Worm (Caenorhabditis elegans) whole organism, late embryonic: ENCODE results near the gene F15G9.5.

Source experiments
- T23F11.4 ChIP-seq: fragments of 200-800 bp; sonication (Bioruptor generic); optimal IDR thresholded peaks from 2 replicates; lab custom pipeline; 2018; ENCODE audit warnings: mild to moderate bottlenecking, missing genetic modification characterization, missing compliant biosample characterization
- ceh-18 ChIP-seq: sonication (generic microtip); optimal IDR thresholded peaks from 2 replicates; lab custom pipeline; 2016; ENCODE audit warnings: missing genetic modification characterization, missing compliant biosample characterization
- ceh-24 ChIP-seq: sonication (generic microtip); optimal IDR thresholded peaks from 2 replicates; lab custom pipeline; 2016; ENCODE audit warnings: mild to moderate bottlenecking, missing genetic modification characterization, missing compliant biosample characterization
- elt-2 ChIP-seq: sonication (generic microtip); optimal IDR thresholded peaks from 2 replicates; lab custom pipeline; 2016; ENCODE audit warnings: missing genetic modification reagents, missing genetic modification characterization, missing compliant biosample characterization
- fkh-10 ChIP-seq: fragments of 150-350 bp; optimal IDR thresholded peaks from 2 replicates; lab custom pipeline; 2014; ENCODE audit warnings: missing biosample characterization, missing genetic modification reagents, missing genetic modification characterization
- hlh-15 ChIP-seq: sonication (generic microtip); optimal IDR thresholded peaks from 2 replicates; lab custom pipeline; 2016; ENCODE audit warnings: missing genetic modification characterization, missing compliant biosample characterization
- lin-11 ChIP-seq: fragments of 200-800 bp; sonication (Bioruptor generic); optimal IDR thresholded peaks from 2 replicates; lab custom pipeline; 2018; ENCODE audit warnings: mild to moderate bottlenecking, missing genetic modification characterization, missing compliant biosample characterization
- madf-2 ChIP-seq: sonication (generic microtip); optimal IDR thresholded peaks from 2 replicates; lab custom pipeline; 2017; ENCODE audit warnings: missing genetic modification characterization, missing compliant biosample characterization
- nfya-1 ChIP-seq: sonication (generic microtip); optimal IDR thresholded peaks from 2 replicates; lab custom pipeline; 2017; ENCODE audit warnings: missing genetic modification characterization, mild to moderate bottlenecking, missing compliant biosample characterization, antibody characterized with exemption, moderate library complexity
- nhr-11 ChIP-seq: fragments of 150-350 bp; optimal IDR thresholded peaks from 2 replicates; lab custom pipeline; 2014; ENCODE audit warnings: missing biosample characterization, missing genetic modification characterization
- pat-9 ChIP-seq: fragments of 200-800 bp; sonication (Bioruptor generic); optimal IDR thresholded peaks from 2 replicates; lab custom pipeline; 2018; ENCODE audit warnings: mild to moderate bottlenecking, missing genetic modification characterization, moderate library complexity, missing compliant biosample characterization
- pqm-1 ChIP-seq: sonication (generic microtip); optimal IDR thresholded peaks from 2 replicates; lab custom pipeline; 2016; ENCODE audit warnings: missing genetic modification characterization, missing compliant biosample characterization
- tbx-2 ChIP-seq: sonication (generic microtip); optimal IDR thresholded peaks from 2 replicates; lab custom pipeline; 2016; ENCODE audit warnings: missing genetic modification characterization, missing compliant biosample characterization

- TF ChIP-seq madf-2 (tag; lab: Kevin White, UChicago) (no peak), pqm-1 (tag; lab: Kevin White, UChicago) (no peak), nfya-1 (tag; lab: Kevin White, UChicago) (no peak), T23F11.4 (GFP tag; lab: Kevin White, UChicago) (no peak), fkh-10 (no peak), ceh-24 (tag; lab: Kevin White, UChicago) (no peak), lin-11 (no peak), ceh-18 (no peak), tbx-2 (tag; lab: Kevin White, UChicago) (no peak), nhr-11 (tag; lab: Kevin White, UChicago) (no peak), elt-2 (tag; lab: Kevin White, UChicago) (no peak), pat-9 (tag; lab: Kevin White, UChicago) (no peak), hlh-15 (tag; lab: Kevin White, UChicago) (no peak)
Measured at ce11 chrX:9709462-9709861, 28.2 kb downstream of the F15G9.5 start, which contains the start of gene F15G9.6.
